Worm (Caenorhabditis elegans) whole organism, L3 larva: ENCODE results near the gene cyp-13A12.

ENCODE experiments used
- ceh-16 ChIP-seq: sonication (generic microtip); optimal IDR thresholded peaks from 2 replicates; lab custom pipeline; 2017; ENCODE audit warnings: missing biosample characterization, missing genetic modification characterization
- elt-3 ChIP-seq, 3 experiments: fragments of 150-350 bp in 1 of 3; sonication (generic microtip) in 2 of 3; optimal IDR thresholded peaks; 2 replicates in 2 of 3; 4 replicates in 1 of 3; lab custom pipeline; 2014 to 2017; ENCODE audit warnings: missing biosample characterization in 3 of 3, missing genetic modification characterization in 3 of 3
- eor-1 ChIP-seq, 2 experiments: fragments of 150-350 bp; optimal IDR thresholded peaks; 2 replicates each; lab custom pipeline; 2014 to 2018; ENCODE audit warnings: missing biosample characterization in 2 of 2, missing genetic modification characterization in 2 of 2
- fkh-10 ChIP-seq: sonication (generic microtip); optimal IDR thresholded peaks from 2 replicates; lab custom pipeline; 2017; ENCODE audit warnings: missing biosample characterization, missing genetic modification reagents, missing genetic modification characterization
- fos-1 ChIP-seq: fragments of 150-350 bp; optimal IDR thresholded peaks from 2 replicates; lab custom pipeline; 2014; ENCODE audit warnings: missing biosample characterization, missing genetic modification characterization
- jun-1 ChIP-seq: fragments of 150-350 bp; optimal IDR thresholded peaks from 2 replicates; lab custom pipeline; 2014; ENCODE audit warnings: missing biosample characterization, missing genetic modification reagents, missing genetic modification characterization
- lin-15B ChIP-seq: fragments of 150-350 bp; optimal IDR thresholded peaks from 2 replicates; lab custom pipeline; 2014; ENCODE audit warnings: missing biosample characterization, missing genetic modification characterization
- lin-39 ChIP-seq: fragments of 150-350 bp; optimal IDR thresholded peaks from 2 replicates; lab custom pipeline; 2018; ENCODE audit warnings: missing biosample characterization, missing genetic modification reagents, missing genetic modification characterization
- mdl-1 ChIP-seq: fragments of 150-350 bp; optimal IDR thresholded peaks from 2 replicates; lab custom pipeline; 2014; ENCODE audit warnings: missing biosample characterization, missing genetic modification characterization
- nhr-12 ChIP-seq: fragments of 150-350 bp; optimal IDR thresholded peaks from 2 replicates; lab custom pipeline; 2014; ENCODE audit warnings: missing biosample characterization, missing genetic modification characterization
- nhr-237 ChIP-seq: fragments of 150-350 bp; optimal IDR thresholded peaks from 2 replicates; lab custom pipeline; 2014; ENCODE audit warnings: missing biosample characterization, missing genetic modification characterization
- nhr-76 ChIP-seq: fragments of 150-350 bp; sonication (generic microtip); optimal IDR thresholded peaks from 5 replicates; lab custom pipeline; 2014; ENCODE audit warnings: missing biosample characterization, missing genetic modification characterization
- pqm-1 ChIP-seq: fragments of 150-350 bp; optimal IDR thresholded peaks from 2 replicates; lab custom pipeline; 2017; ENCODE audit warnings: missing biosample characterization, missing genetic modification characterization, inconsistent platforms

DNA sequence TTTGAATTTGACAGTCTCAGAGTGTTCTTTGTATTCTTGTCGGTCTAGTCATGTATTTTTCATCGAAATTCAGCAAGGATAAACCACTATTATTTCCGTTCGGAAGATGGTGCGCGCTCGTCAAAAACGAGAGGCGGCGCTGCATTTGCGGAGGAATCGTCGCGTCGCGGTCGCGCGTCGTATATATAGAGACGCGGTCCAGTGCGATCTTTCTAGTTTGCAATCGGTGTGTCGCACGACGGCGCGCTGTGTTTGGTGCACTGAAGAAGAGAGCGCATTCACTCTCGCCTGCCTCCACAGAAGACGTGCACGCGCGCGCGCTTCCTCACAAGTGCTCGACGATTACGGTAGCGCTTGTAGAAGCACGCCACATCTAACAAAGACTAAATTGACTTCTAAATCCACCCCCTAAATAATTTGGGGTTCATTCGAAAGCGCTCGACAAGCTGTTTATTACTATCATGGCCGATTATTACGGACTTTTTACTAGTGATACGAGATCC is 46.3 kb downstream of the cyp-13A12 start, which contains the start of gene Y39E4B.6:
- TF ChIP-seq eor-1 (tag; optimal IDR thresholded peaks at IDR 0.05; lab: Kevin White, UChicago), result peak; percentile 79 to 96
- TF ChIP-seq pqm-1 (tag; lab: Kevin White, UChicago), result peak; percentile 78
- peak; percentile 91 for TF ChIP-seq lin-15B
- peak; percentile 91 for TF ChIP-seq fkh-10 (GFP tag; lab: Kevin White, UChicago)
- peak; percentile 99 for TF ChIP-seq lin-39 (tag; lab: Kevin White, UChicago)
- TF ChIP-seq nhr-237 (tag; lab: Kevin White, UChicago), result no peak
- no peak for TF ChIP-seq ceh-16 (tag; lab: Kevin White, UChicago)
- peak in 1 of 3 experiments; percentile 93 for TF ChIP-seq elt-3 (tag; optimal IDR thresholded peaks at IDR 0.05; lab: Kevin White, UChicago)
- TF ChIP-seq mdl-1 (tag; lab: Kevin White, UChicago), result peak; percentile 80
- TF ChIP-seq fos-1 (tag; lab: Kevin White, UChicago), result peak; percentile 86
- TF ChIP-seq nhr-76, result peak; percentile 77
- peak; percentile 97 for TF ChIP-seq jun-1
- no peak for TF ChIP-seq nhr-12 (tag; lab: Kevin White, UChicago)
